Worm (Caenorhabditis elegans): ENCODE data around the gene D1005.6.
A peak's percentile ranks its signal among the peaks of the same experiment; 100 is the strongest.

The D1005.6 gene

DNA sequence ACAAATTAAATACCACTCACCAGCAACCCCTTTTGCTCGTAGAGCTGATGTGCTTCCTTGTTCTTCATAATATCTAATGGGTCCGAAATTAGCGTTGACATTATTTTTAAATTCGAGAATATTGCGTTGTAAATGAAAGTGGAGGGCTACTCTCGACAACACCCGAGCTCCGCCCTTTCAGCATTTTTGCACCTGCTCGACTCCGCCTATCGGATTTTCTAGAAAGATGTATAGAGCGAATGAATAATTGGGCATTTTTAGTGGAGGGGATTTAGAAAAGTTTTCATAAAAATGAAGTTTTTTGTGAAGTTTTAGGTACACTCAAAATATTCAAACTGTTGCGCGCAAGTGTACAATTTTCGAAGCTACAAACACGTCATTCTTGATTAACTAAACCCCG is 29.7 kb upstream of the D1005.6 start, which contains the start of gene F09E10.5:
Gene F09E10.5, minus strand, starts transcription at position 101 of the 400 bp plus-strand sequence.
- no peak for TF ChIP-seq aptf-2 (GFP tag; conservative IDR thresholded peaks at IDR 0.05)
- TF ChIP-seq F57A8.1 (GFP tag; optimal IDR thresholded peaks at IDR 0.05): no peak
- TF ChIP-seq sdz-38 (tag; optimal IDR thresholded peaks at IDR 0.05): no peak
- TF ChIP-seq hlh-26 (GFP tag; conservative IDR thresholded peaks at IDR 0.05): no peak
- TF ChIP-seq unc-130 (GFP tag; optimal IDR thresholded peaks at IDR 0.05): no peak
- no peak for TF ChIP-seq F33H1.4 (GFP tag; IDR thresholded peaks at IDR 0.05)
- no peak for TF ChIP-seq nhr-179 (tag; optimal IDR thresholded peaks at IDR 0.05)

DNA sequence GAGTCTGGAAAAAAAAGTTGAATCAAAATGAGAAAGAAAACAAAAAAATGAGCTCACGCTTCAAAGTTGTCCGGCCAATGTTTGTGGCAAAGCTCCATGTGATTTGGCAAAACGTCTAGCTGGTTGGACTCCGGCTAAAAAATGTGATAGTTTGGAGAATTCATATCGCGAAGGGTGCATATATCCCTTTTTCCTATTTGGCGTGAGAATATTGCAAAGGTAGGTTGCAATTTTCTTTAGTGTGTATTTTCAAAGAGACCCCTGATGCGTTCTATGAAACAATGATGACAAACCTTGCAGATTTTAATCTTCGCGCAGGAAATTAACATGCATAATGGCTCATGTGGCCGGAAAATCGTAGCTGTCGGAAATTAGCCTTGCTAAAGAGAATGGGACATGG is 27.6 kb upstream of the D1005.6 start:
- TF ChIP-seq cebp-1 (GFP tag; IDR thresholded peaks at IDR 0.05) (no peak), cebp-1 (tag; optimal IDR thresholded peaks at IDR 0.05) (peak; percentile 31), nhr-120 (GFP tag; IDR thresholded peaks at IDR 0.05) (no peak), F39B2.1 (GFP tag; IDR thresholded peaks at IDR 0.05) (no peak), dox-1 (GFP tag; IDR thresholded peaks at IDR 0.05) (peak; percentile 36; the same call in 1 of the 2 replicates), gei-17 (GFP tag; optimal IDR thresholded peaks at IDR 0.05) (peak; percentile 86), lin-40 (tag; optimal IDR thresholded peaks at IDR 0.05) (peak; percentile 56), Y56A3A.18 (GFP tag; IDR thresholded peaks at IDR 0.05) (0 out of 2 replicates have a peak, but pooled peaks have one; percentile 32), ztf-26 (tag; optimal IDR thresholded peaks at IDR 0.05) (peak; percentile 48), lin-35 (GFP tag; optimal IDR thresholded peaks at IDR 0.05) (peak in 1 of 3 experiments; percentile 21)

DNA sequence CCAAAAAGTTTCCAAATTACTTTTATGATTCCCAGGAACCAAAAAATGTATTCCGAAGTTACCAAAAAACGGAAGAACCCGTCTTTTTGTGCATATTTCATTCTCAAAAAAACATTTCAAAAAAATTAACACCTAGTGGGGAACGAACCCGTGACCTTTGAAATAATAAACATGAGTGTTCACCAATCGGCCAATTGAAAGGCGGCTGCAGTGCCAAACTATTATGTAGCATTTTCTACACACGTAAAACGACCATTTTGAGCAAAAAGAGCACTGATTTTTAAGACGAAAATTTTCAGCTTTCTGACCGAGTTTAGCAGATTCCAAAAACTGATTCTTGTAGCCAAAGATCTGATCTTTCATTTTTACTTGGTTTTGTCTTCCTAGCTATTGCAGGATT is 26.4 kb upstream of the D1005.6 start:
- TF ChIP-seq tbp1 (GFP tag; optimal IDR thresholded peaks at IDR 0.05) (peak; percentile 83), ztf-22 (GFP tag; optimal IDR thresholded peaks at IDR 0.05) (no peak), madf-8 (GFP tag; conservative IDR thresholded peaks at IDR 0.05) (no peak), attf-5 (GFP tag; optimal IDR thresholded peaks at IDR 0.05) (no peak), nhr-80 (tag; optimal IDR thresholded peaks at IDR 0.05) (no peak), ztf-6 (GFP tag; IDR thresholded peaks at IDR 0.05) (no peak), D2030.7 (GFP tag; IDR thresholded peaks at IDR 0.05) (no peak), pha-4 (tag; optimal IDR thresholded peaks at IDR 0.05) (no peak), sea-2 (GFP tag; IDR thresholded peaks at IDR 0.05) (no peak), let-607 (tag; optimal IDR thresholded peaks at IDR 0.05) (no peak), madf-6 (GFP tag; IDR thresholded peaks at IDR 0.05) (no peak), mxl-1 (tag; optimal IDR thresholded peaks at IDR 0.05) (no peak), die-1 (tag; optimal IDR thresholded peaks at IDR 0.05) (peak; percentile 15), lin-26 (GFP tag; IDR thresholded peaks at IDR 0.05) (peak; percentile 45; the same call in 1 of the 2 replicates), B0261.1 (tag; optimal IDR thresholded peaks at IDR 0.05) (peak; percentile 53), bed-2 (GFP tag; IDR thresholded peaks at IDR 0.05) (no peak), egl-18 (GFP tag; IDR thresholded peaks at IDR 0.05) (no peak), F49E8.2 (tag; optimal IDR thresholded peaks at IDR 0.05; ENCODE audit: insufficient read depth) (no peak), rec-8 (tag; optimal IDR thresholded peaks at IDR 0.05) (no peak), F22D6.2 (tag; optimal IDR thresholded peaks at IDR 0.05) (no peak), athp-1 (tag; optimal IDR thresholded peaks at IDR 0.05) (no peak), tbx-9 (tag; optimal IDR thresholded peaks at IDR 0.05; ENCODE audit: borderline replicate concordance) (no peak), C06A6.2 (GFP tag; conservative IDR thresholded peaks at IDR 0.05) (no peak), nfyb-1 (GFP tag; IDR thresholded peaks at IDR 0.05) (no peak), K11D2.4 (GFP tag; IDR thresholded peaks at IDR 0.05) (no peak), rpc-1 (optimal IDR thresholded peaks at IDR 0.05) (peak; percentile 38), rpc-1 (tag; optimal IDR thresholded peaks at IDR 0.05) (peak; percentile 75)
